Worm (Caenorhabditis elegans): ENCODE measurements around the gene faah-5.

faah-5 gene

DNA sequence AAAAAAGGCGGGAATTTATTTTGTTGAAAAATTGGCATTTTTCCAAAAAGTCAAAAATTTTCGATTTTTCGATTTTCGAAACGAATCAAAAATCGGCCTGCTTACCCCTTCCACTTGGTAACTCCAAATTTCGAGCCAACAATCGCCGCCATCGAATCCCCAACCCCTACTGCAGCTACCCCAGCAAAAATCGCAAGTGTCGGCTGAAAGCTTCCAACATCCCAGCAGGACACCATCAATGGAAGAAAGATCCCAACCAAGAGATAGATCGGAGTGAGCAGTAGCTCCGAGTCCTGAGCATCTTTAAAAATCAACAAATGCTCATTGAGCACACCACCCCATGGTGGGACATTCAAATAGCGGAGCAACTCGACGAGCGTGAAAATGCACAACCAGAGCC, 39.7 kb upstream of the faah-5 start:
- TF ChIP-seq ceh-31 (tag; optimal IDR thresholded peaks at IDR 0.05) (no peak), fkh-6 (tag; optimal IDR thresholded peaks at IDR 0.05) (no peak), unc-86 (tag; optimal IDR thresholded peaks at IDR 0.05) (no peak), pha-4 (tag; optimal IDR thresholded peaks at IDR 0.05) (no peak), gmeb-2 (tag; optimal IDR thresholded peaks at IDR 0.05) (no peak), pros-1 (tag; optimal IDR thresholded peaks at IDR 0.05) (no peak), odd-2 (tag; optimal IDR thresholded peaks at IDR 0.05) (no peak), ref-2 (tag; optimal IDR thresholded peaks at IDR 0.05) (no peak), mec-3 (tag; optimal IDR thresholded peaks at IDR 0.05; ENCODE audit: borderline replicate concordance) (no peak), tbx-2 (tag; optimal IDR thresholded peaks at IDR 0.05) (no peak), hlh-30 (tag; optimal IDR thresholded peaks at IDR 0.05; ENCODE audit: insufficient read depth) (no peak), hlh-15 (tag; optimal IDR thresholded peaks at IDR 0.05) (no peak), fkh-10 (GFP tag; optimal IDR thresholded peaks at IDR 0.05) (no peak), ceh-14 (tag; optimal IDR thresholded peaks at IDR 0.05) (no peak)

DNA sequence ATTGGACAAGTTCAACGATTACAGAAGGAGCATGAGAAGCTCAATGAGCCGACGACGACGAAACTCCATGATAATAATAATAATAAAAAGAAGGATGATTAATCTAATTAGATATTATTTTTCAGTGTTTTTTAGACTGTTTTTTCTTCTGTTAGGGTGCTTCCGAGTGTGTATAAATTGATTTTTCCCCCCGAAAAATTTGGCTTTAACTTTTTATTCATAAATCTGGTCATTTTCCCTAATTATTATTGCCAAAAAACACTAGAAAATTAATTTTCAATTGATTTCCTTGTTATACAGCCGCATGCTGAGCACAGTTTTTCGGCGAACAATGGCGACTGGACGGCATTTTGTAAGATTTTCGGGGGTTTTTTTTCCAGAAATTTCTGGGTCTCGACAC, 32.4 kb upstream of the faah-5 start, which contains the start of gene nft-1:
Gene nft-1 (plus strand): TSS at position 301 of the 400 bp plus-strand sequence.
- TF ChIP-seq sdc-2 (tag; optimal IDR thresholded peaks at IDR 0.05), result no peak
- TF ChIP-seq ceh-6 (GFP tag; optimal IDR thresholded peaks at IDR 0.05), result no peak
- no peak for TF ChIP-seq ets-4 (tag; optimal IDR thresholded peaks at IDR 0.05)
- TF ChIP-seq dmd-4 (tag; optimal IDR thresholded peaks at IDR 0.05; ENCODE audit: borderline replicate concordance), result no peak

DNA sequence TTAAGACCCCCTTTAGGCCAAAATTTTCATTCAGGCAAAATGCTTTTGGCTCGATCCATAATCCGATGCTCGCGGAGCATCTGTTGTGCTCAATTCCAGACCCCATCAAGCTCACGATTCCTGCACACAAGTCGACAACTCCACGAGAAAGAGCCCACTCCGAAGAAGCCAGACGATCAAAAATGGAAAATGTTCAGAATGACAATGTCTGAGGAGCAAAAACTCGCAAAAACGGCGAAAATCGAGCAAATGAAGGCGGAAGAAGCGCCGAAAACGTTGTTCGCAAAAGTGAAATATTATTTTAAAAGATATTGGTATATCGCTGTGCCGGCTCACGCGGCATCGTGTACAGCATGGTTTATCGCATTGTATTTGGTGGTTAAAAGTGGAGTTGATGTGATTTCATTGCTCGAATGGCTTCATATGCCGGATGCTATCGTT, 30.4 kb upstream of the faah-5 start, which contains the start of gene Y56A3A.22:
Gene Y56A3A.22 (plus strand): TSS at position 35 of the 441 bp plus-strand sequence.
- no peak for TF ChIP-seq nhr-11 (tag; optimal IDR thresholded peaks at IDR 0.05)
- TF ChIP-seq ama-1 (optimal IDR thresholded peaks at IDR 0.05), result peak; percentile 72
- TF ChIP-seq tbx-7 (tag; optimal IDR thresholded peaks at IDR 0.05), result no peak
- no peak for TF ChIP-seq ceh-45 (GFP tag; IDR thresholded peaks at IDR 0.05)
- no peak for TF ChIP-seq pros-1 (tag; optimal IDR thresholded peaks at IDR 0.05)
- no peak for TF ChIP-seq rnt-1 (tag; optimal IDR thresholded peaks at IDR 0.05)

DNA sequence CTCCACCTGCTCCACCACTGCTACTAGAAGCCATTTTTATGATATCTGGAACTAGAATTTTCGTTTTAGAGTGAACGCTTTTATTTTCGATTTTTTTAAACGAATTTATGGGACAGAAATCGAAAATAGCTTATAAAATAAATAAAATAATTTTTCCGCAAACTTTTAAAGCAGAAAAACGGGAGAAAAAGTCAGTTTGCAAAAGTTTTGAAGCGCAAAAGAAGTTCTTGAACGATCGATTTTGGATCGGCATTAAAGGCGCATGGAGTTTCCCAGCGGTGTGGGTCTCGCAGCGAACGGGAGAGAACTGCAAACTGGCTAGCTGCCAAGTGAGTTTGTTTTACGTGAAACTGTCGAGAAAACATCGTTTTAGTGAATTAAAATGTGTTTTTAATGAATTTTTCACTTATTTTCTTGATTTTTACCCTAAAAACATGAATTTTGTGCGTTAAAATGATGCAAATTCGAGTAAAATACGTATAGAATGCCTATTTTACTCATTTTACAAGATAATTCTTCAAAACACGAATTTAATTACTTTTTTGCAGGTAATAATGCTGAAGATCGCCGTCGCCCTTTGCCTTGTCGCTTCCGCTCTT, 29.1 kb upstream of the faah-5 start, which contains the start of the genes ccf-1 and trap-4:
Gene ccf-1 (minus strand): TSS at position 51 of the 599 bp plus-strand sequence.
Gene trap-4 (plus strand): TSS at position 549 of the 599 bp plus-strand sequence.
- TF ChIP-seq tbx-7 (tag; optimal IDR thresholded peaks at IDR 0.05) (no peak), ceh-30 (tag; optimal IDR thresholded peaks at IDR 0.05) (peak; percentile 24), unc-55 (GFP tag; optimal IDR thresholded peaks at IDR 0.05) (peak; percentile 12), pha-2 (tag; optimal IDR thresholded peaks at IDR 0.05) (no peak), pqm-1 (tag; optimal IDR thresholded peaks at IDR 0.05) (no peak), ceh-45 (GFP tag; IDR thresholded peaks at IDR 0.05) (no peak), F13H6.1 (tag; optimal IDR thresholded peaks at IDR 0.05) (no peak), elt-2 (tag; optimal IDR thresholded peaks at IDR 0.05) (peak; percentile 12), ceh-2 (tag; optimal IDR thresholded peaks at IDR 0.05) (no peak), ttx-3 (tag; optimal IDR thresholded peaks at IDR 0.05) (no peak), T23F11.4 (GFP tag; optimal IDR thresholded peaks at IDR 0.05) (no peak), nfya-1 (tag; optimal IDR thresholded peaks at IDR 0.05) (peak; percentile 36), ceh-34 (tag; optimal IDR thresholded peaks at IDR 0.05) (no peak), K02D7.2 (tag; optimal IDR thresholded peaks at IDR 0.05) (no peak), K09A11.1 (tag; optimal IDR thresholded peaks at IDR 0.05; ENCODE audit: insufficient read depth) (no peak), C38D4.7 (GFP tag; optimal IDR thresholded peaks at IDR 0.05) (no peak), zip-5 (tag; optimal IDR thresholded peaks at IDR 0.05) (no peak), ref-2 (tag; optimal IDR thresholded peaks at IDR 0.05) (no peak)
